Worm (Caenorhabditis elegans): ENCODE results near the gene rcd-1.

DNA sequence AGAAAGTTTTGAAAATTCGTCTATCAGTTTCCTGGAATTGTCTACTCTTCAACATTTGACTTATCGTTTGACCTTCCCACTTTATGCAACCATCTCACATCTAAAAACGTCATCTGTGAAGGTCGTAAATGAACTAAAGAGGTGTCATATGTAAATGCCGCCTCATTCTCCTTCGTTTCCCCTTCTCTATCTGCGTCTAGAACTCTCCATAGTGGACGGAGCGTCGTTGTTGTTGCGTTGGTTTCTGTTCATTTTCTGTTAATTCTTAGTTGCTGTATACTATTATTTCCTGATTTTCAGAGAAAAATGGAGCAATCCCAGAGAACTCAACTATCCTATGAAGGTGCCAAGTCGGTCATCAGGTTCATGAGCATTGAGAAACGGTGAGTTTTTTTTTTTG, 36.7 kb upstream of the rcd-1 start, which contains the start of gene fbxc-52:
- TF ChIP-seq drap-1 (GFP tag; optimal IDR thresholded peaks at IDR 0.05), result no peak
- TF ChIP-seq nhr-237 (tag; optimal IDR thresholded peaks at IDR 0.05), result no peak
- TF ChIP-seq unc-62 (GFP tag; optimal IDR thresholded peaks at IDR 0.05), result no peak
- TF ChIP-seq nhr-28 (tag; optimal IDR thresholded peaks at IDR 0.05), result no peak
- TF ChIP-seq ztf-11 (tag; optimal IDR thresholded peaks at IDR 0.05), result no peak
- TF ChIP-seq elt-1 (tag; optimal IDR thresholded peaks at IDR 0.05; ENCODE audit: borderline replicate concordance, insufficient read depth), result no peak
- TF ChIP-seq ces-1 (GFP tag; optimal IDR thresholded peaks at IDR 0.05), result no peak
- TF ChIP-seq blmp-1 (tag; optimal IDR thresholded peaks at IDR 0.05), result no peak
- TF ChIP-seq nhr-12 (tag; optimal IDR thresholded peaks at IDR 0.05), result no peak
